Worm (Caenorhabditis elegans): Measurements from ENCODE around the gene ads-1.

Gene ads-1

ce11 chrIII:283817-284216 is 14.5 kb downstream of the ads-1 start, which contains the start of gene taco-1:
taco-1 (plus strand) TSS chrIII:284117.
- no peak for TF ChIP-seq ztf-18 (tag; optimal IDR thresholded peaks at IDR 0.05)
- no peak for TF ChIP-seq snpc-3.4 (tag; optimal IDR thresholded peaks at IDR 0.05)
- TF ChIP-seq madf-6 (GFP tag; IDR thresholded peaks at IDR 0.05), result no peak

ce11 chrIII:282506-282905 is 15.8 kb downstream of the ads-1 start:
- TF ChIP-seq repo-1 (tag; optimal IDR thresholded peaks at IDR 0.05), result no peak
- TF ChIP-seq lsl-1 (GFP tag; optimal IDR thresholded peaks at IDR 0.05), result no peak
- TF ChIP-seq Y56A3A.18 (GFP tag; IDR thresholded peaks at IDR 0.05), result no peak
- TF ChIP-seq chd-7 (tag; optimal IDR thresholded peaks at IDR 0.05), result no peak
- no peak for TF ChIP-seq athp-1 (tag; optimal IDR thresholded peaks at IDR 0.05)
- TF ChIP-seq B0019.2 (GFP tag; conservative IDR thresholded peaks at IDR 0.05), result no peak
- no peak for TF ChIP-seq nhr-27 (tag; optimal IDR thresholded peaks at IDR 0.05)
- TF ChIP-seq Y53F4B.3 (GFP tag; IDR thresholded peaks at IDR 0.05), result no peak
- TF ChIP-seq aptf-2 (GFP tag; conservative IDR thresholded peaks at IDR 0.05), result no peak
- no peak for TF ChIP-seq ceh-58 (GFP tag; IDR thresholded peaks at IDR 0.05)
- TF ChIP-seq let-607 (tag; optimal IDR thresholded peaks at IDR 0.05), result no peak
- no peak for TF ChIP-seq B0261.1 (tag; optimal IDR thresholded peaks at IDR 0.05)
- no peak for TF ChIP-seq akir-1 (GFP tag; optimal IDR thresholded peaks at IDR 0.05)
- TF ChIP-seq F10E7.11 (tag; optimal IDR thresholded peaks at IDR 0.05), result no peak
- TF ChIP-seq nhr-90 (tag; optimal IDR thresholded peaks at IDR 0.05), result no peak
- no peak for TF ChIP-seq hmg-20 (GFP tag; IDR thresholded peaks at IDR 0.05)
- TF ChIP-seq unc-130 (GFP tag; optimal IDR thresholded peaks at IDR 0.05), result no peak

DNA sequence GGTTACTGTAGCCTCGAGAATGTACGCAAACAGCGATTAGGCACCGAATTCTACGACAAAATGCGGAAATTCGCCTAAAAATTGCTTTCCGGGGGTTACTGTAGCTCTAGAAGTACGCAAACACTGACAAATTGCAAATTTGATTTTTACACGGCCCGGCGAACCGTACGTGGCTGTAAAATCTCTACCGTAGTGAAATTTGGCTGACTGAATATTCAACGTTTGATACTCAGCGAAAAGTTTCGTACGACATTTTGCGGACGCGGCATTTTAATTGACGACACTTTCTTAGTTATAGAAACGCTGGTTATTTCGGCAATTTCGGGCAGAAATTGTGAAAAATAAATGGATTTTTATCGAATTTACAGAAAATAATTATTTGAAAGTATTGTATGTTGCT is 28.8 kb downstream of the ads-1 start:
- 0 out of 2 replicates have a peak, but pooled peaks have one; percentile 33 for TF ChIP-seq nfyb-1 (GFP tag; IDR thresholded peaks at IDR 0.05)
- TF ChIP-seq hmg-1.2 (GFP tag; IDR thresholded peaks at IDR 0.05), result peak; percentile 82
- TF ChIP-seq F33H1.4 (GFP tag; IDR thresholded peaks at IDR 0.05), result peak; percentile 29; the same call in 1 of the 2 replicates
- 0 out of 2 replicates have a peak, but pooled peaks have one; percentile 28 for TF ChIP-seq D2030.7 (GFP tag; IDR thresholded peaks at IDR 0.05)
- peak; percentile 62 for TF ChIP-seq mcd-1 (GFP tag; IDR thresholded peaks at IDR 0.05)
- 0 out of 2 replicates have a peak, but pooled peaks have one; percentile 25 for TF ChIP-seq dox-1 (GFP tag; IDR thresholded peaks at IDR 0.05)
- TF ChIP-seq madf-6 (GFP tag; IDR thresholded peaks at IDR 0.05), result peak; percentile 25; the same call in 1 of the 2 replicates
- TF ChIP-seq lsl-1 (GFP tag; optimal IDR thresholded peaks at IDR 0.05), result peak; percentile 33

DNA sequence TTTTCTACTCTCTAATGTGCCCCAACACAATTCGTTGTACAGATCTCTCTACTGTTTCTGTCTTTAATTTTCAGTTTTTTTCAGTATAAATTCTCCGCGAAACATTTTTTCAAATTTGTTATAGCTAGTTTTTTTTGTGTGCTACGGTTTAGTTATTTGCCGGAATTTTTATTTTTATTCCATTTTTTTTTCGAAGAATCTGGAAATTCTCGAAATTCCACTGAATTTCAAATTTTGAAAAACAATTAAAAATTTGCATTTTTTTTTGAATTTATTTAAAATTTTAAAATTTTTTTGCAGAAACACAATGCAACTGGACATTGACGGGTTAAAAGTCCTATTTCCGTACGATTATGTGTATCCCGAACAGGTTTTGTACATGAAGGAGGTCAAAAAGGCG is 33.6 kb downstream of the ads-1 start, which contains the start of gene xpd-1:
Gene xpd-1 (plus strand): TSS at position 301 of the 400 bp plus-strand sequence.
- TF ChIP-seq ceh-91 (GFP tag; IDR thresholded peaks at IDR 0.05) (no peak), aptf-3 (GFP tag; IDR thresholded peaks at IDR 0.05) (no peak), unc-130 (GFP tag; optimal IDR thresholded peaks at IDR 0.05) (no peak), dox-1 (GFP tag; IDR thresholded peaks at IDR 0.05) (no peak), ekl-4 (GFP tag; IDR thresholded peaks at IDR 0.05) (no peak), madf-8 (GFP tag; conservative IDR thresholded peaks at IDR 0.05) (no peak), ztf-6 (GFP tag; IDR thresholded peaks at IDR 0.05) (no peak), zim-3 (tag; optimal IDR thresholded peaks at IDR 0.05) (no peak), snpc-4 (GFP tag; optimal IDR thresholded peaks at IDR 0.05) (no peak), snpc-4 (tag; optimal IDR thresholded peaks at IDR 0.05) (no peak), cebp-2 (GFP tag; IDR thresholded peaks at IDR 0.05) (no peak), bed-1 (GFP tag; IDR thresholded peaks at IDR 0.05) (no peak), mel-28 (tag; optimal IDR thresholded peaks at IDR 0.05; ENCODE audit: borderline replicate concordance) (no peak), bed-2 (GFP tag; IDR thresholded peaks at IDR 0.05) (no peak), nfyb-1 (GFP tag; IDR thresholded peaks at IDR 0.05) (no peak), rec-8 (tag; optimal IDR thresholded peaks at IDR 0.05) (no peak), madf-3 (GFP tag; IDR thresholded peaks at IDR 0.05) (no peak), C06A6.2 (GFP tag; conservative IDR thresholded peaks at IDR 0.05) (no peak), Y95B8A.8 (GFP tag; IDR thresholded peaks at IDR 0.05) (no peak), let-607 (tag; optimal IDR thresholded peaks at IDR 0.05) (no peak), hsf-1 (GFP tag; IDR thresholded peaks at IDR 0.05) (no peak)
